Worm (Caenorhabditis elegans) whole organism, L1 larva: ENCODE results near the gene lips-9.

Source experiments
- mdl-1 ChIP-seq, 2 experiments: fragments of 150-350 bp; optimal IDR thresholded peaks; 2 replicates each; lab custom pipeline; 2014 to 2017; ENCODE audit warnings: missing biosample characterization in 2 of 2, missing genetic modification characterization in 2 of 2, inconsistent platforms in 1 of 2
- pqm-1 ChIP-seq: sonication (generic microtip); optimal IDR thresholded peaks from 3 replicates; lab custom pipeline; 2017; ENCODE audit warnings: missing biosample characterization, missing genetic modification characterization
- skn-1 ChIP-seq: fragments of 150-350 bp; optimal IDR thresholded peaks from 2 replicates; lab custom pipeline; 2014; ENCODE audit warnings: missing biosample characterization, missing genetic modification characterization

DNA sequence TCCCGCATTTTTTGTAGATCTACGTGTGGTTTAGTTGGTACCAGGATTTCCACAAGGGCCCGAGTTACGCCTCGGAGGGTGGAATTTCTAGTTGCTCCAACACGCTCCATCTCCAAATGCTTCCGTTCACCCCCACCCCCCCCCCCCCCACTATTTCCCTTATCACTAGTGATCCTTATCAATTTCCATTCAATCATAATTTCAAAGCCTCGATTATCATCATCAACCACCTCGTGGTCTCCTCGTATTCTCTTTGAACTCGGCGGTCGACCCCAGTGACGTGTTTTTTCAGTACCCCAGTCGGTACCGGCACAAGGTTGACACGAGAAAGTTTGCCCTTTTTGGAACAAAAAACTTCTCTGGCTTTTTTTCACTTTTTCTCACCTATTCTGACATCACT is 47.7 kb upstream of the lips-9 start:
- no peak for TF ChIP-seq skn-1 (tag; lab: Kevin White, UChicago)
- no peak for TF ChIP-seq mdl-1 (tag; optimal IDR thresholded peaks at IDR 0.05; lab: Kevin White, UChicago)
- no peak for TF ChIP-seq pqm-1
